Worm (Caenorhabditis elegans): ENCODE results near the gene nuaf-1.
A peak's percentile ranks its signal among the peaks of the same experiment; 100 is the strongest.

The nuaf-1 gene

ce11 chrV:13556746-13557145, 11.7 kb downstream of the nuaf-1 start, which contains the start of gene cav-2 (continued):
- peak in 1 of 2 experiments; percentile 13 for TF ChIP-seq mdl-1 (tag; optimal IDR thresholded peaks at IDR 0.05)
- TF ChIP-seq crh-2 (tag; optimal IDR thresholded peaks at IDR 0.05), result peak; percentile 84
- no peak for TF ChIP-seq ceh-16 (tag; optimal IDR thresholded peaks at IDR 0.05)
- TF ChIP-seq nhr-237 (tag; optimal IDR thresholded peaks at IDR 0.05), result no peak
- TF ChIP-seq F13H6.1 (tag; optimal IDR thresholded peaks at IDR 0.05), result peak; percentile 81
- peak; percentile 58 to 83 for TF ChIP-seq lsy-2 (tag; optimal IDR thresholded peaks at IDR 0.05)

ce11 chrV:13556297-13556696, 12.1 kb downstream of the nuaf-1 start, which contains the start of gene C56A3.6:
Gene C56A3.6 (minus strand): TSS chrV:13556397.
- TF ChIP-seq nhr-12 (tag; optimal IDR thresholded peaks at IDR 0.05) (no peak), R02D3.7 (tag; optimal IDR thresholded peaks at IDR 0.05) (no peak), skn-1 (tag; optimal IDR thresholded peaks at IDR 0.05) (no peak), mdl-1 (tag; optimal IDR thresholded peaks at IDR 0.05) (no peak), alr-1 (tag; optimal IDR thresholded peaks at IDR 0.05) (no peak), ztf-4 (tag; optimal IDR thresholded peaks at IDR 0.05) (no peak), nhr-21 (tag; optimal IDR thresholded peaks at IDR 0.05) (no peak), egl-27 (tag; optimal IDR thresholded peaks at IDR 0.05) (no peak), fos-1 (tag; optimal IDR thresholded peaks at IDR 0.05) (no peak), Y55F3AM.14 (GFP tag; optimal IDR thresholded peaks at IDR 0.05) (no peak), lin-11 (tag; optimal IDR thresholded peaks at IDR 0.05) (no peak), nhr-23 (tag; optimal IDR thresholded peaks at IDR 0.05) (no peak)

- TF ChIP-seq ztf-11 (tag; optimal IDR thresholded peaks at IDR 0.05) (no peak), alr-1 (tag; optimal IDR thresholded peaks at IDR 0.05) (no peak), mab-5 (tag; optimal IDR thresholded peaks at IDR 0.05) (no peak), ztf-1 (GFP tag; conservative IDR thresholded peaks at IDR 0.05) (no peak), gmeb-1 (tag; optimal IDR thresholded peaks at IDR 0.05) (peak; percentile 64), mdl-1 (tag; optimal IDR thresholded peaks at IDR 0.05) (no peak), unc-55 (GFP tag; optimal IDR thresholded peaks at IDR 0.05) (peak; percentile 67), nhr-12 (tag; optimal IDR thresholded peaks at IDR 0.05) (no peak), blmp-1 (tag; optimal IDR thresholded peaks at IDR 0.05; ENCODE audit: insufficient read depth) (no peak), snpc-4 (tag; optimal IDR thresholded peaks at IDR 0.05) (peak; percentile 14), ceh-16 (tag; optimal IDR thresholded peaks at IDR 0.05) (no peak), lin-39 (tag; optimal IDR thresholded peaks at IDR 0.05) (no peak), nhr-23 (tag; optimal IDR thresholded peaks at IDR 0.05) (no peak), skn-1 (tag; optimal IDR thresholded peaks at IDR 0.05) (peak; percentile 7), ama-1 (optimal IDR thresholded peaks at IDR 0.05) (no peak), ceh-82 (tag; optimal IDR thresholded peaks at IDR 0.05) (no peak), unc-62 (GFP tag; optimal IDR thresholded peaks at IDR 0.05) (no peak), lin-13 (GFP tag; optimal IDR thresholded peaks at IDR 0.05) (peak; percentile 1), lin-11 (tag; optimal IDR thresholded peaks at IDR 0.05) (no peak), fos-1 (tag; optimal IDR thresholded peaks at IDR 0.05) (peak; percentile 50), nhr-237 (tag; optimal IDR thresholded peaks at IDR 0.05) (no peak), F13H6.1 (tag; optimal IDR thresholded peaks at IDR 0.05) (no peak), nhr-6 (tag; optimal IDR thresholded peaks at IDR 0.05) (no peak), elt-1 (tag; optimal IDR thresholded peaks at IDR 0.05) (no peak), mbf-1 (tag; optimal IDR thresholded peaks at IDR 0.05) (no peak), unc-39 (tag; optimal IDR thresholded peaks at IDR 0.05) (no peak), sma-3 (GFP tag; optimal IDR thresholded peaks at IDR 0.05) (peak; percentile 30), nhr-11 (tag; optimal IDR thresholded peaks at IDR 0.05) (no peak), dmd-4 (tag; optimal IDR thresholded peaks at IDR 0.05) (no peak), ztf-4 (tag; optimal IDR thresholded peaks at IDR 0.05) (no peak), lsy-2 (tag; optimal IDR thresholded peaks at IDR 0.05) (peak; percentile 43 to 67), C34F6.9 (tag; optimal IDR thresholded peaks at IDR 0.05) (peak; percentile 82), nhr-10 (tag; optimal IDR thresholded peaks at IDR 0.05) (no peak), egl-27 (tag; optimal IDR thresholded peaks at IDR 0.05) (no peak), nhr-129 (tag; optimal IDR thresholded peaks at IDR 0.05) (peak; percentile 60), R02D3.7 (tag; optimal IDR thresholded peaks at IDR 0.05) (no peak), nhr-77 (tag; optimal IDR thresholded peaks at IDR 0.05) (no peak), crh-2 (tag; optimal IDR thresholded peaks at IDR 0.05) (peak; percentile 54), nhr-25 (tag; optimal IDR thresholded peaks at IDR 0.05) (no peak), Y55F3AM.14 (GFP tag; optimal IDR thresholded peaks at IDR 0.05) (no peak), zag-1 (tag; optimal IDR thresholded peaks at IDR 0.05) (no peak), sma-9 (GFP tag; optimal IDR thresholded peaks at IDR 0.05) (peak; percentile 54), sma-9 (tag; optimal IDR thresholded peaks at IDR 0.05) (no peak), elt-3 (tag; optimal IDR thresholded peaks at IDR 0.05) (no peak), sem-4 (tag; optimal IDR thresholded peaks at IDR 0.05) (no peak), aly-2 (tag; optimal IDR thresholded peaks at IDR 0.05) (no peak), nhr-21 (tag; optimal IDR thresholded peaks at IDR 0.05) (no peak), peb-1 (tag; optimal IDR thresholded peaks at IDR 0.05) (no peak), ZK546.5 (tag; optimal IDR thresholded peaks at IDR 0.05) (no peak)
Observed at ce11 chrV:13551601-13552000, 16.8 kb downstream of the nuaf-1 start, which contains the start of the genes C56A3.4 and C56A3.5. Gene C56A3.4 (minus strand): TSS chrV:13551754. Gene C56A3.5 (plus strand): TSS chrV:13551967.
